Worm (Caenorhabditis elegans): Measurements from ENCODE around the gene F54D8.6.
"Not testable (repeated sequence)": the region's sequence is repeated elsewhere in the genome, so short reads cannot be mapped to it uniquely, and the experiment has no call there.

The F54D8.6 gene

DNA sequence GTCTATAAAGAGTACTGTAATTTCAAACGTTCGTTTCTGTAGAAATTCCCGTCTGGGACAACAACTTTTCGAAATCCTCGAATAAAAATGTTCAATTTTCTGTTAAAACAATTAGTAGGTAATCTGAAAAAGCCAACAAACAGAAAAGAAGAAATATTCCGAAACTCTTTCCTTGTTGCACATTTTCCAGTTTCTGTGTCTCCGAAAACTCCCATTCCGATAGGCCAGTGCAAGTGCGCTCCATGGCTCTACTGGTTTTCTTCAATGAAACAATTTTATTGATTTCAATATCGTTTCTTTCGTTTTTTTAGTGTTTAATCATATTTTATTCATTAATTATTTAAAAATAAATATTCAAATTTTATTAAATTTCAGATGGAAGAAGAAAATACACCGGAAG lies at the start of gene F54D8.6 (continued):
- TF ChIP-seq nhr-12 (tag; optimal IDR thresholded peaks at IDR 0.05) (no peak), unc-130 (tag; optimal IDR thresholded peaks at IDR 0.05) (no peak), ama-1 (optimal IDR thresholded peaks at IDR 0.05) (no peak), fkh-8 (tag; optimal IDR thresholded peaks at IDR 0.05) (peak; percentile 26), hlh-17 (GFP tag; optimal IDR thresholded peaks at IDR 0.05; ENCODE audit: borderline replicate concordance) (no peak), lir-3 (tag; optimal IDR thresholded peaks at IDR 0.05; ENCODE audit: poor library complexity) (peak; percentile 56), hlh-4 (tag; optimal IDR thresholded peaks at IDR 0.05) (no peak), zag-1 (tag; optimal IDR thresholded peaks at IDR 0.05) (no peak), swsn-7 (tag; optimal IDR thresholded peaks at IDR 0.05) (peak; percentile 31), ceh-8 (GFP tag; optimal IDR thresholded peaks at IDR 0.05) (no peak), efl-1 (optimal IDR thresholded peaks at IDR 0.05) (peak; percentile 74 to 76), efl-1 (GFP tag; optimal IDR thresholded peaks at IDR 0.05 in 1 of 2) (peak; percentile 65 to 95), nhr-85 (tag) (no peak), snu-23 (GFP tag; optimal IDR thresholded peaks at IDR 0.05) (peak; percentile 57), ces-1 (GFP tag; optimal IDR thresholded peaks at IDR 0.05) (no peak), nhr-20 (tag; optimal IDR thresholded peaks at IDR 0.05) (peak; percentile 47), blmp-1 (tag; optimal IDR thresholded peaks at IDR 0.05) (peak; percentile 43), snpc-4 (tag; optimal IDR thresholded peaks at IDR 0.05) (no peak), tlp-1 (tag; optimal IDR thresholded peaks at IDR 0.05) (no peak), C16A3.4 (tag; optimal IDR thresholded peaks at IDR 0.05) (peak; percentile 77), nhr-71 (tag; optimal IDR thresholded peaks at IDR 0.05) (peak; percentile 42), egl-13 (tag; optimal IDR thresholded peaks at IDR 0.05) (no peak), fos-1 (tag; optimal IDR thresholded peaks at IDR 0.05) (peak; percentile 14), C34B4.2 (tag; optimal IDR thresholded peaks at IDR 0.05) (no peak), C04F5.9 (tag; optimal IDR thresholded peaks at IDR 0.05) (no peak), ztf-4 (tag; optimal IDR thresholded peaks at IDR 0.05) (no peak), efl-3 (GFP tag; optimal IDR thresholded peaks at IDR 0.05) (no peak), fkh-4 (tag; optimal IDR thresholded peaks at IDR 0.05; ENCODE audit: borderline replicate concordance) (no peak), lsy-2 (tag; optimal IDR thresholded peaks at IDR 0.05) (peak; percentile 46 to 81), aly-2 (tag; optimal IDR thresholded peaks at IDR 0.05) (no peak), pax-3 (tag; optimal IDR thresholded peaks at IDR 0.05) (peak; percentile 32)

DNA sequence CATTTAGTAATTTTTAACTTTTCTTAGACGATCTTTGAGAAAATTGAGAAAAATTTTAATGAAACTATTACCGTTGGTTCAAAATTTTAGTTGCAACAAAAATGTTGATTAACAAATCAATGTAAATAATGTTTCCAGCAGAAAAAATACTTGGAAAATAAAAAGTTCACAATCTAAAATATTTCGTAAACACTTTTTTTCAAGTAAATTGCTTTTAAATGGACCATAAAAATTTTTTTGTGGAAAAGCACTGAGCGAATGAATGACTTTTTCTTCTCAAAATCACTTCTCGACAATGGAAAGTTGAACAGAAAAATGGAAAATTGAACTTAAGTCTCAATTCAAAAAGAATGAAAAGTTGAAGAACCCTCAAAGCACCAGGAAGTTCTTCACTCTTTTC lies 49.2 kb upstream of the F54D8.6 start, which contains the start of gene C45G9.8:
TSS of gene C45G9.8 (minus strand) at position 101 of the 400 bp plus-strand sequence.
- TF ChIP-seq ceh-8 (GFP tag; optimal IDR thresholded peaks at IDR 0.05) (no peak), egl-13 (tag; optimal IDR thresholded peaks at IDR 0.05) (no peak), mab-9 (GFP tag; IDR thresholded peaks at IDR 0.05) (no peak), dpl-1 (GFP tag; optimal IDR thresholded peaks at IDR 0.05) (no peak), ets-5 (GFP tag; IDR thresholded peaks at IDR 0.05) (no peak), ama-1 (optimal IDR thresholded peaks at IDR 0.05) (no peak), C16A3.4 (tag; optimal IDR thresholded peaks at IDR 0.05) (no peak), pax-3 (tag; optimal IDR thresholded peaks at IDR 0.05) (no peak), egl-27 (tag; optimal IDR thresholded peaks at IDR 0.05) (no peak), swsn-7 (tag; optimal IDR thresholded peaks at IDR 0.05) (no peak), snpc-4 (tag; optimal IDR thresholded peaks at IDR 0.05) (no peak), lir-3 (tag; optimal IDR thresholded peaks at IDR 0.05; ENCODE audit: poor library complexity) (no peak), F16B12.6 (tag; optimal IDR thresholded peaks at IDR 0.05) (no peak), irx-1 (tag; optimal IDR thresholded peaks at IDR 0.05) (no peak), ztf-4 (tag; optimal IDR thresholded peaks at IDR 0.05) (no peak), alr-1 (tag; optimal IDR thresholded peaks at IDR 0.05; ENCODE audit: borderline replicate concordance) (no peak), sox-4 (tag; optimal IDR thresholded peaks at IDR 0.05) (no peak), fkh-10 (GFP tag; optimal IDR thresholded peaks at IDR 0.05) (no peak), grh-1 (GFP tag; IDR thresholded peaks at IDR 0.05) (no peak)

DNA sequence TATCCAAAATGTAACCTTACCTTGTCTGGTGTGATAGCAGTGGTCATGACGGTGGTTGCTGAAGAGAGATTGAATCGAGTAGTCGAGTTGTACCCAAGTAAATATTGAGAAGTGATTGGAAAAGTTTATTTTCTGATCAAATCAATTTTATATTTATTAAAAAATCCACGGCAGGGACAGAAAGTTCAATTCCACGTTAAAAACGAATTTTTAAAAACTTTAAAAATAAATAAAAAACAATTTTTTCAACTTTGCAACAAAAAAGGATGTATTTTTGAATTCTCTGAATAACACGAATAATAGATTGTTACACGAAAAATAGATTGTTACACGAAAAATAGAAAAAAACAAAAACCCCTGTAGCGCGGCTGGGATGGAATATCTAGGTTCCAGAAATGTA lies 47.1 kb upstream of the F54D8.6 start, which contains the start of gene C45G9.9:
TSS of gene C45G9.9 (minus strand) at position 101 of the 400 bp plus-strand sequence.
- not testable (repeated sequence) for TF ChIP-seq ceh-90 (tag; optimal IDR thresholded peaks at IDR 0.05); lir-3 (tag; optimal IDR thresholded peaks at IDR 0.05; ENCODE audit: poor library complexity); ces-1 (GFP tag; optimal IDR thresholded peaks at IDR 0.05)

All from whole organism, L1 larva.